Worm (Caenorhabditis elegans): Measurements from ENCODE around the gene zchc-1A.
A peak's percentile ranks its signal among the peaks of the same experiment; 100 is the strongest.

DNA sequence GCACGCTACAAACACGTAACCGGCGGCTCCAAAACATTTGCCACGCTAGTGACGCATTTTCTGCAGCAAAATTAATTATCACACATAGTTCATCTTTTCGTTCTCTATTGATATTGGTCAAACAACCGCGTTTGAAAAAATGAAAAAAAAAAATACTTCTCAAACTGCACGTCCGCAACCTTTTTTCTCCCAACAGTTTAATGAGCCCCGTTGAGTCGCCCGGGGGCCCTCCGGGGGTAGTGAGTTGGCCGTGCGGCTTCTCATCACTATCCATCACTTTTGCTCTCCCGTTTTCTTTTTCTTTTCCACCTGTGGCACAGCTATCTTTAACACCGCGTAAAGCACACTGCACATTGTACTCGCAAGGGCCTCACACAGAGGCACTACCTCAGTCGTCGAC lies 35.3 kb downstream of the zchc-1A start:
- 0 out of 2 replicates have a peak, but pooled peaks have one; percentile 45 for TF ChIP-seq dox-1 (GFP tag; IDR thresholded peaks at IDR 0.05)
- TF ChIP-seq pha-4 (tag; optimal IDR thresholded peaks at IDR 0.05) = no peak
- TF ChIP-seq snpc-4 (GFP tag; optimal IDR thresholded peaks at IDR 0.05) = no peak
- TF ChIP-seq snpc-4 (tag; optimal IDR thresholded peaks at IDR 0.05) = no peak
- TF ChIP-seq him-1 (tag; optimal IDR thresholded peaks at IDR 0.05) = no peak
- TF ChIP-seq ceh-58 (GFP tag; IDR thresholded peaks at IDR 0.05) = no peak
- TF ChIP-seq aptf-3 (GFP tag; IDR thresholded peaks at IDR 0.05) = 0 out of 2 replicates have a peak, but pooled peaks have one; percentile 44
- no peak for TF ChIP-seq madf-6 (GFP tag; IDR thresholded peaks at IDR 0.05)
- peak; percentile 17 for TF ChIP-seq nhr-80 (tag; optimal IDR thresholded peaks at IDR 0.05)
- TF ChIP-seq mxl-1 (tag; optimal IDR thresholded peaks at IDR 0.05) = no peak
- no peak for TF ChIP-seq ceh-100 (GFP tag; IDR thresholded peaks at IDR 0.05)
- TF ChIP-seq unc-62 (GFP tag; optimal IDR thresholded peaks at IDR 0.05) = no peak
- TF ChIP-seq ccch-3 (GFP tag; optimal IDR thresholded peaks at IDR 0.05) = no peak

All from whole organism, young adult.